Worm (Caenorhabditis elegans) whole organism, L3 larva: Measurements from ENCODE around the gene C34C12.7.

ENCODE experiments used
- ama-1 ChIP-seq: fragments of 150-350 bp; optimal IDR thresholded peaks from 2 replicates; lab custom pipeline; 2018
- egl-27 ChIP-seq: sonication (generic microtip); optimal IDR thresholded peaks from 4 replicates; lab custom pipeline; 2017; ENCODE audit warnings: missing biosample characterization, missing genetic modification reagents, missing genetic modification characterization
- elt-3 ChIP-seq, 3 experiments: fragments of 150-350 bp in 1 of 3; sonication (generic microtip) in 2 of 3; optimal IDR thresholded peaks; 2 replicates in 2 of 3; 4 replicates in 1 of 3; lab custom pipeline; 2014 to 2017; ENCODE audit warnings: missing biosample characterization in 3 of 3, missing genetic modification characterization in 3 of 3
- fos-1 ChIP-seq: fragments of 150-350 bp; optimal IDR thresholded peaks from 2 replicates; lab custom pipeline; 2014; ENCODE audit warnings: missing biosample characterization, missing genetic modification characterization
- hmg-11 ChIP-seq: sonication (generic microtip); optimal IDR thresholded peaks from 2 replicates; lab custom pipeline; 2016; ENCODE audit warnings: missing genetic modification characterization, missing compliant biosample characterization
- jun-1 ChIP-seq: fragments of 150-350 bp; optimal IDR thresholded peaks from 2 replicates; lab custom pipeline; 2014; ENCODE audit warnings: missing biosample characterization, missing genetic modification reagents, missing genetic modification characterization
- mdl-1 ChIP-seq: fragments of 150-350 bp; optimal IDR thresholded peaks from 2 replicates; lab custom pipeline; 2014; ENCODE audit warnings: missing biosample characterization, missing genetic modification characterization
- nfya-1 ChIP-seq: sonication (generic microtip); optimal IDR thresholded peaks from 2 replicates; lab custom pipeline; 2017; ENCODE audit warnings: missing genetic modification characterization, mild to moderate bottlenecking, missing compliant biosample characterization, antibody characterized with exemption, moderate library complexity; ENCODE audit not compliant: insufficient read depth
- nhr-237 ChIP-seq: fragments of 150-350 bp; optimal IDR thresholded peaks from 2 replicates; lab custom pipeline; 2014; ENCODE audit warnings: missing biosample characterization, missing genetic modification characterization
- nhr-76 ChIP-seq: fragments of 150-350 bp; sonication (generic microtip); optimal IDR thresholded peaks from 5 replicates; lab custom pipeline; 2014; ENCODE audit warnings: missing biosample characterization, missing genetic modification characterization
- snpc-4 ChIP-seq: fragments of 150-350 bp; optimal IDR thresholded peaks from 2 replicates; lab custom pipeline; 2014; ENCODE audit warnings: missing biosample characterization, missing genetic modification characterization
- unc-39 ChIP-seq: sonication (generic microtip); optimal IDR thresholded peaks from 4 replicates; lab custom pipeline; 2017; ENCODE audit warnings: missing biosample characterization, missing genetic modification characterization
- unc-62 ChIP-seq: fragments of 150-350 bp; sonication (generic microtip); optimal IDR thresholded peaks from 4 replicates; lab custom pipeline; 2014; ENCODE audit warnings: missing biosample characterization, missing genetic modification reagents, missing genetic modification characterization

DNA sequence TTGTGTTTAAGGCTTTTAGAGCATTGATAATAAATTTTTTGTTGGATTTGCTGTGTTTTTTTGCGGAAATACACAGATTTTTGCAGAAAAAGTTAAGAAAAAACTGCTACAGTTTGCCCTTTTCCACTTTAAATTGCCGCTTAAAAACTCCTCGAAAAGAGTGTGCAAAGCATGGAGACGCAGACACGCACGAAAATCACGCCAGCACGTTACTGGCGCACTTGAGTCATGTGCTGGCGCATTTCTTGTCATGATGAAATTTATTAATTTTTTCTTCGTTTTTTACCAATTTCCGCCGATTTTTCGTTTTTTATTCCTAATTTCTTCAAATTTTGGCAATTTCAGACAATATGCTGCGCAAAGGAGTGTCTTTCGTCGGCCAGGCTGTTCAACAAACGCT is 28.1 kb downstream of the C34C12.7 start, which contains the start of gene C34C12.8:
- TF ChIP-seq egl-27 (tag; lab: Kevin White, UChicago), result peak; percentile 53
- TF ChIP-seq snpc-4, result peak; percentile 86
- TF ChIP-seq nhr-237 (tag; lab: Kevin White, UChicago), result no peak
- no peak for TF ChIP-seq fos-1
- peak; percentile 93 for TF ChIP-seq jun-1 (tag; lab: Kevin White, UChicago)
- peak; percentile 70 for TF ChIP-seq nhr-76 (tag; lab: Kevin White, UChicago)
- no peak for TF ChIP-seq mdl-1 (tag; lab: Kevin White, UChicago)
- TF ChIP-seq unc-39 (tag; lab: Kevin White, UChicago), result no peak
- peak; percentile 6 for TF ChIP-seq unc-62 (GFP tag; lab: Kevin White, UChicago)
- peak; percentile 95 for TF ChIP-seq nfya-1 (tag; lab: Kevin White, UChicago)
- TF ChIP-seq hmg-11 (tag; lab: Kevin White, UChicago), result peak; percentile 89
- TF ChIP-seq elt-3 (tag; optimal IDR thresholded peaks at IDR 0.05; lab: Kevin White, UChicago), result no peak
- peak; percentile 62 for TF ChIP-seq ama-1 (lab: Kevin White, UChicago)
